Worm (Caenorhabditis elegans): Measurements from ENCODE around the gene mks-2.

mks-2 gene

ce11 chrII:6223755-6224154 lies 4.5 kb upstream of the mks-2 start:
- TF ChIP-seq nhr-77 (tag; optimal IDR thresholded peaks at IDR 0.05), result no peak
- TF ChIP-seq aly-2 (tag; optimal IDR thresholded peaks at IDR 0.05), result no peak
- no peak for TF ChIP-seq lsy-12 (tag; optimal IDR thresholded peaks at IDR 0.05)
- no peak for TF ChIP-seq daf-12 (tag; optimal IDR thresholded peaks at IDR 0.05)
- no peak for TF ChIP-seq R02D3.7 (tag; optimal IDR thresholded peaks at IDR 0.05)
- TF ChIP-seq tbx-2 (tag; optimal IDR thresholded peaks at IDR 0.05), result no peak
- TF ChIP-seq nfya-1 (tag; optimal IDR thresholded peaks at IDR 0.05; ENCODE audit: insufficient read depth), result no peak
- no peak for TF ChIP-seq skn-1 (tag; optimal IDR thresholded peaks at IDR 0.05)
- no peak for TF ChIP-seq ZK546.5 (tag; optimal IDR thresholded peaks at IDR 0.05)

- no peak for TF ChIP-seq ztf-4 (tag; optimal IDR thresholded peaks at IDR 0.05)
- no peak for TF ChIP-seq egl-5 (tag; optimal IDR thresholded peaks at IDR 0.05)
- TF ChIP-seq ama-1 (optimal IDR thresholded peaks at IDR 0.05), result no peak
- no peak for TF ChIP-seq egl-27 (tag; optimal IDR thresholded peaks at IDR 0.05)
- TF ChIP-seq elt-1 (tag; optimal IDR thresholded peaks at IDR 0.05), result no peak
These were observed 3.3 kb upstream of the mks-2 start, which contains the start of gene C30B5.6 for ce11 chrII:6222558-6222957. Gene C30B5.6 (minus strand): TSS chrII:6222658.

ce11 chrII:6221470-6221869 lies 2.2 kb upstream of the mks-2 start:
- TF ChIP-seq egl-27 (tag; optimal IDR thresholded peaks at IDR 0.05), result no peak
- TF ChIP-seq fos-1 (tag; optimal IDR thresholded peaks at IDR 0.05), result no peak
- no peak for TF ChIP-seq nhr-76 (tag; optimal IDR thresholded peaks at IDR 0.05)
- TF ChIP-seq unc-62 (GFP tag; optimal IDR thresholded peaks at IDR 0.05), result no peak
- no peak for TF ChIP-seq eor-1 (tag; optimal IDR thresholded peaks at IDR 0.05)
- no peak for TF ChIP-seq lin-15B (tag; optimal IDR thresholded peaks at IDR 0.05)
- TF ChIP-seq aly-2 (tag; optimal IDR thresholded peaks at IDR 0.05), result no peak
- TF ChIP-seq hmg-11 (tag; optimal IDR thresholded peaks at IDR 0.05), result no peak
- no peak for TF ChIP-seq nfya-1 (tag; optimal IDR thresholded peaks at IDR 0.05; ENCODE audit: insufficient read depth)
- TF ChIP-seq R02D3.7 (tag; optimal IDR thresholded peaks at IDR 0.05), result no peak
- TF ChIP-seq lsy-12 (tag; optimal IDR thresholded peaks at IDR 0.05), result no peak
- TF ChIP-seq tbx-2 (tag; optimal IDR thresholded peaks at IDR 0.05), result no peak
- no peak for TF ChIP-seq ceh-28 (tag; optimal IDR thresholded peaks at IDR 0.05)

ce11 chrII:6208116-6208515 lies 11.1 kb downstream of the mks-2 start, which contains the start of gene daf-37:
Gene daf-37 (minus strand): TSS chrII:6208216.
- no peak for TF ChIP-seq mml-1 (tag; optimal IDR thresholded peaks at IDR 0.05)
- TF ChIP-seq ztf-4 (tag; optimal IDR thresholded peaks at IDR 0.05), result no peak
- TF ChIP-seq nhr-12 (tag; optimal IDR thresholded peaks at IDR 0.05), result no peak
- TF ChIP-seq lin-15B (tag; optimal IDR thresholded peaks at IDR 0.05), result no peak
- TF ChIP-seq fos-1 (tag; optimal IDR thresholded peaks at IDR 0.05), result no peak

ce11 chrII:6207252-6207651 lies 12.0 kb downstream of the mks-2 start:
- TF ChIP-seq nhr-28 (tag; optimal IDR thresholded peaks at IDR 0.05) (no peak), fkh-10 (GFP tag; optimal IDR thresholded peaks at IDR 0.05) (peak; percentile 71), eor-1 (tag; optimal IDR thresholded peaks at IDR 0.05) (no peak)

ce11 chrII:6202910-6203309 lies 16.3 kb downstream of the mks-2 start, which contains the start of gene C30B5.17:
Gene C30B5.17 (minus strand): TSS chrII:6203010.
- TF ChIP-seq jun-1 (tag; optimal IDR thresholded peaks at IDR 0.05) (no peak), elt-2 (tag; optimal IDR thresholded peaks at IDR 0.05) (no peak), ceh-82 (tag; optimal IDR thresholded peaks at IDR 0.05) (no peak), ceh-16 (tag; optimal IDR thresholded peaks at IDR 0.05) (no peak), nhr-28 (tag; optimal IDR thresholded peaks at IDR 0.05) (no peak), skn-1 (tag; optimal IDR thresholded peaks at IDR 0.05) (no peak), nhr-76 (tag; optimal IDR thresholded peaks at IDR 0.05) (no peak), zag-1 (tag; optimal IDR thresholded peaks at IDR 0.05) (no peak), nhr-77 (tag; optimal IDR thresholded peaks at IDR 0.05) (no peak), tbx-2 (tag; optimal IDR thresholded peaks at IDR 0.05) (no peak)

ce11 chrII:6199010-6199409 lies 20.2 kb downstream of the mks-2 start:
- TF ChIP-seq mml-1 (tag; optimal IDR thresholded peaks at IDR 0.05) (no peak), ZK546.5 (tag; optimal IDR thresholded peaks at IDR 0.05) (no peak), lin-39 (tag; optimal IDR thresholded peaks at IDR 0.05) (no peak), elt-1 (tag; optimal IDR thresholded peaks at IDR 0.05) (no peak), nhr-43 (tag; optimal IDR thresholded peaks at IDR 0.05; ENCODE audit: poor library complexity, severe bottlenecking) (no peak), skn-1 (tag; optimal IDR thresholded peaks at IDR 0.05) (no peak)
